Fruit fly (Drosophila melanogaster): ENCODE data around the gene LIMK1.
A peak's percentile ranks its signal among the peaks of the same experiment; 100 is the strongest.

LIMK1 gene

dm6 chrX:12592121-12592466 lies at the start of gene LIMK1:
Gene LIMK1, minus strand, starts transcription at chrX:12592193.
- TF ChIP-seq eg (GFP tag; IDR thresholded peaks at IDR 0.05) (no peak), svp (GFP tag) (peak; percentile 25), Eip78C (GFP tag) (peak; percentile 46)

DNA sequence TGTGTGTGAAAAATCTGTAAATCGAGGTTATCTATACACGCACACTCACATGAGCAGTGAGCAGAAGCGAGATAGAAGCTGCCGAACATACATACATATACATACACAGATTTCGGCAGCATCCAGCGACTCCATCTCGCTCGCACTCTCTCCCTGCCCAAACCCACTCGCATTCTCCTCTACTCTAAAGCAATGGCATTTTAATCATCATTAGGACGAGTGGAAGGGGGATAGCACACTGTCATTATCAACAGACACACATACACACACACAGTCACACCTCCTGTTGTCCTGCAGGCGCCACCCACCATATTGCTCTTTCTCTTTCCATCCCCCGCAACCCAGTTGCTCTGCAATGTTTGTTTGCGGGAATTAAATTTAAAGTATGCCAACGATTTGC lies 42.0 kb upstream of the LIMK1 start:
- TF ChIP-seq fkh (GFP tag; optimal IDR thresholded peaks at IDR 0.05), result no peak
- TF ChIP-seq Hr4 (GFP tag; optimal IDR thresholded peaks at IDR 0.05), result no peak
- no peak for TF ChIP-seq lz (GFP tag; optimal IDR thresholded peaks at IDR 0.05)
- TF ChIP-seq CG7368 (GFP tag; optimal IDR thresholded peaks at IDR 0.05), result no peak
- no peak for TF ChIP-seq CG6854 (GFP tag; optimal IDR thresholded peaks at IDR 0.05)
- no peak for TF ChIP-seq CG15336 (GFP tag; IDR thresholded peaks at IDR 0.05)
- TF ChIP-seq CG1621 (tag; optimal IDR thresholded peaks at IDR 0.05), result no peak
- TF ChIP-seq CG11294 (GFP tag; IDR thresholded peaks at IDR 0.05), result no peak

DNA sequence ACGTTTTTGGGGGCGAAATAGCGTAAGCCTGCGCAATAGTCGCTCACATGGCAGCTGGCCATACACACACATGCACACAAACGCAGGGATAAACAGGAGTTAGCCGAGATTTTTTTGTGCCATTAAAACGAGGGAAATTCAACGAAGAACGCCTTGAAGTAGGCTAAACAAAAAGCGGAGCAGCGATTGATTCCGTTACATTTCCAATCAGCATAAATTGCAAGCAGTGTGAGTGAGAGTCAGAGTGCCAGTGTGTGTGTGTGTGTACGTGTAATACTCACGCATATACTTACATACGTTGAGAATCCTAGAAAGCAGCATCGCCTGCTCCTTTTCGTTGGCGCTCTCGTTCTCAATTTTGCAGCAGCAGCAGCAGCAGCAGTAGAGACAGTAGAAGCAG lies 41.2 kb upstream of the LIMK1 start:
- TF ChIP-seq eg (GFP tag; IDR thresholded peaks at IDR 0.05) (no peak), CG8319 (GFP tag; optimal IDR thresholded peaks at IDR 0.05) (no peak), Ets21C (GFP tag; optimal IDR thresholded peaks at IDR 0.05) (no peak), CG6854 (GFP tag; optimal IDR thresholded peaks at IDR 0.05) (no peak), CG32006 (GFP tag; optimal IDR thresholded peaks at IDR 0.05) (no peak), spab (GFP tag; optimal IDR thresholded peaks at IDR 0.05) (no peak), Hr4 (GFP tag; optimal IDR thresholded peaks at IDR 0.05) (no peak), esn (GFP tag; optimal IDR thresholded peaks at IDR 0.05) (no peak), topi (GFP tag; optimal IDR thresholded peaks at IDR 0.05) (no peak), CG6808 (GFP tag; optimal IDR thresholded peaks at IDR 0.05) (no peak), pdm3 (GFP tag; optimal IDR thresholded peaks at IDR 0.05) (no peak), net (GFP tag; optimal IDR thresholded peaks at IDR 0.05) (no peak), acj6 (GFP tag; optimal IDR thresholded peaks at IDR 0.05) (no peak), CG34406 (GFP tag; optimal IDR thresholded peaks at IDR 0.05) (no peak), CG8119 (GFP tag; IDR thresholded peaks at IDR 0.05) (no peak), fd59A (GFP tag; optimal IDR thresholded peaks at IDR 0.05) (no peak)

- peak; percentile 52 for TF ChIP-seq svp (GFP tag)
- no peak for TF ChIP-seq cyc (GFP tag; optimal IDR thresholded peaks at IDR 0.05)
- peak; percentile 60 for TF ChIP-seq vri (GFP tag; optimal IDR thresholded peaks at IDR 0.05)
Observed at dm6 chrX:12632157-12632422, 40.1 kb upstream of the LIMK1 start.

- TF ChIP-seq Hr4 (GFP tag; optimal IDR thresholded peaks at IDR 0.05) (no peak), eg (GFP tag; IDR thresholded peaks at IDR 0.05) (peak; percentile 47; the same call in 1 of the 3 replicates), CG8632 (GFP tag; optimal IDR thresholded peaks at IDR 0.05) (no peak), CG9139 (GFP tag; optimal IDR thresholded peaks at IDR 0.05) (no peak), CG11762 (GFP tag; optimal IDR thresholded peaks at IDR 0.05; ENCODE audit: insufficient read depth) (no peak), CG11294 (GFP tag; IDR thresholded peaks at IDR 0.05) (no peak), Hr38 (GFP tag; optimal IDR thresholded peaks at IDR 0.05) (no peak), dsx (GFP tag; optimal IDR thresholded peaks at IDR 0.05; ENCODE audit: poor library complexity, severe bottlenecking) (no peak), pdm3 (GFP tag; optimal IDR thresholded peaks at IDR 0.05) (no peak), CG31627 (GFP tag; optimal IDR thresholded peaks at IDR 0.05) (peak; percentile 26), acj6 (GFP tag; optimal IDR thresholded peaks at IDR 0.05) (peak; percentile 19), CG1621 (tag; optimal IDR thresholded peaks at IDR 0.05) (no peak), ss (GFP tag; optimal IDR thresholded peaks at IDR 0.05) (no peak), Met (GFP tag; optimal IDR thresholded peaks at IDR 0.05) (peak; percentile 18), dac (GFP tag; optimal IDR thresholded peaks at IDR 0.05) (no peak), CG10669 (GFP tag; optimal IDR thresholded peaks at IDR 0.05) (no peak), vri (GFP tag; optimal IDR thresholded peaks at IDR 0.05) (no peak), CG6276 (GFP tag; optimal IDR thresholded peaks at IDR 0.05) (no peak), Hr39 (GFP tag; optimal IDR thresholded peaks at IDR 0.05) (no peak), Eip93F (GFP tag; optimal IDR thresholded peaks at IDR 0.05) (no peak), cyc (GFP tag; optimal IDR thresholded peaks at IDR 0.05) (peak; percentile 20), CG10631 (GFP tag; optimal IDR thresholded peaks at IDR 0.05) (peak; percentile 35), CG16779 (tag; optimal IDR thresholded peaks at IDR 0.05) (no peak), net (GFP tag; optimal IDR thresholded peaks at IDR 0.05) (no peak), Sox15 (GFP tag; optimal IDR thresholded peaks at IDR 0.05) (no peak), Eip78C (GFP tag) (peak; percentile 61), CG4318 (GFP tag; optimal IDR thresholded peaks at IDR 0.05) (no peak), CG8119 (GFP tag; IDR thresholded peaks at IDR 0.05) (no peak)
Observed at dm6 chrX:12631317-12632156, 39.5 kb upstream of the LIMK1 start, which contains the start of gene Tomosyn. Gene Tomosyn, plus strand, starts transcription at chrX:12631605.

All from whole organism, prepupa.